Fruit fly (Drosophila melanogaster): ENCODE measurements around the gene Nrx-IV.
A peak's percentile ranks its signal among the peaks of the same experiment; 100 is the strongest.

The Nrx-IV gene

DNA sequence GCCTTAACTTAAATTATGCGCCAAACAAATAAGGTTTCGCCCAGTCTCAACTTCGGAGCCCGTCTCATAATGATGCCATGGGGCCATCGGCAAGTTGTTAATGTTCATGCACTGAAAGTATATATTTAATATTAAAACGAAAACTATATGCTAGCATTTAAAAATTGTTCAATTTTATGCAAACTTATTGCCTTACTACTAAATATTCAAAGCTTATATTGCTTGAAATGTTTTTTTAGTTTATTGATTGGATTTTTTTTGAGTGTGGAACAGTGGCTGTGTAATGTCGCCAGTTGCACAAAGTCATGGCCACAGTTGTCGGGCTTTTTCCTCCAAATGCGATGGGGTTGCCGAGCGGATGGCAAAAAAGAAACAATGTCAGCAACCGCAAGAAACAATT, 32.1 kb upstream of the Nrx-IV start (continued):
- TF ChIP-seq CG8319 (GFP tag; optimal IDR thresholded peaks at IDR 0.05) (peak; percentile 71), acj6 (GFP tag; optimal IDR thresholded peaks at IDR 0.05) (peak; percentile 82), Eip75B (GFP tag; optimal IDR thresholded peaks at IDR 0.05) (peak; percentile 85), Met (GFP tag; optimal IDR thresholded peaks at IDR 0.05) (peak; percentile 87), CG1621 (tag; optimal IDR thresholded peaks at IDR 0.05) (peak; percentile 75), CG4318 (GFP tag; optimal IDR thresholded peaks at IDR 0.05) (peak; percentile 58), CG3032 (tag; optimal IDR thresholded peaks at IDR 0.05) (peak; percentile 82), fd59A (GFP tag; optimal IDR thresholded peaks at IDR 0.05) (peak; percentile 66), pdm3 (GFP tag; optimal IDR thresholded peaks at IDR 0.05) (peak; percentile 82), ss (GFP tag; optimal IDR thresholded peaks at IDR 0.05) (peak; percentile 68 to 81), Ets96B (tag; optimal IDR thresholded peaks at IDR 0.05) (peak; percentile 86), vri (GFP tag; optimal IDR thresholded peaks at IDR 0.05) (peak; percentile 64), Hr38 (GFP tag; optimal IDR thresholded peaks at IDR 0.05) (no peak), CG8119 (GFP tag; IDR thresholded peaks at IDR 0.05) (peak; percentile 91), CG32006 (GFP tag; optimal IDR thresholded peaks at IDR 0.05) (peak; percentile 83)

DNA sequence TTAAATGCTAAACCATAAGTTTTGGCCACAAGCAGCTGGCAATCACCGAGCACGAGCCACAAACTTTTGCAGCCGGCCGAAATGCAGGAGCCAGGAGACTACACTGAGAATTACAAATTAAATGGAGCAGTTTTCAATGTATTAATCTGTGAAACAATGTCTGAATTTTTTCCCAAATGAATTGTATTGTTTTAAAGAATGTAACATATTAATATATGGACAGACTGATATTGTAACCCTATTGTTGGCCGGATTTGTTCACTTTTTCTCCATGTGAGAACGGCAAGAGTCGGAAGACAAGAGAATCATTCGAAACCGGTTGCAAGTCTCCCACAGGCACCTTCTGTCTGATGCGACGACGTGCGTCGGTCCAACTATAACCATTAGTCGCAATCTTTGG, 31.2 kb upstream of the Nrx-IV start:
- TF ChIP-seq CG11762 (GFP tag; optimal IDR thresholded peaks at IDR 0.05; ENCODE audit: insufficient read depth) (peak; percentile 77), CG32006 (GFP tag; optimal IDR thresholded peaks at IDR 0.05) (peak; percentile 72), CG6163 (GFP tag; IDR thresholded peaks at IDR 0.05) (peak; percentile 93), spab (GFP tag; optimal IDR thresholded peaks at IDR 0.05) (peak; percentile 82), fd59A (GFP tag; optimal IDR thresholded peaks at IDR 0.05) (peak; percentile 79), Sox15 (GFP tag; optimal IDR thresholded peaks at IDR 0.05) (peak; percentile 69), svp (GFP tag) (peak; percentile 97), CG8319 (GFP tag; optimal IDR thresholded peaks at IDR 0.05) (peak; percentile 72), CG4318 (GFP tag; optimal IDR thresholded peaks at IDR 0.05) (peak; percentile 17), CG8119 (GFP tag; IDR thresholded peaks at IDR 0.05) (peak; percentile 79; the same call in 2 of the 3 replicates), OdsH (GFP tag; optimal IDR thresholded peaks at IDR 0.05) (peak; percentile 85), acj6 (GFP tag; optimal IDR thresholded peaks at IDR 0.05) (peak; percentile 87), vri (GFP tag; optimal IDR thresholded peaks at IDR 0.05) (peak; percentile 89), CG6854 (GFP tag; optimal IDR thresholded peaks at IDR 0.05) (peak; percentile 88), CG10669 (GFP tag; optimal IDR thresholded peaks at IDR 0.05) (peak; percentile 86), fd85E (GFP tag; optimal IDR thresholded peaks at IDR 0.05) (peak; percentile 61), Hr38 (GFP tag; optimal IDR thresholded peaks at IDR 0.05) (no peak), Ets96B (tag; optimal IDR thresholded peaks at IDR 0.05) (peak; percentile 87), topi (GFP tag; optimal IDR thresholded peaks at IDR 0.05) (peak; percentile 94), CG6276 (GFP tag; optimal IDR thresholded peaks at IDR 0.05) (no peak), Gug (GFP tag; IDR thresholded peaks at IDR 0.05) (peak; percentile 67), CG34406 (GFP tag; optimal IDR thresholded peaks at IDR 0.05) (peak; percentile 85), Smox (GFP tag; optimal IDR thresholded peaks at IDR 0.05) (peak; percentile 92), CG7368 (GFP tag; optimal IDR thresholded peaks at IDR 0.05) (peak; percentile 81), esn (GFP tag; optimal IDR thresholded peaks at IDR 0.05) (peak; percentile 96), CG3032 (tag; optimal IDR thresholded peaks at IDR 0.05) (peak; percentile 89), Eip78C (GFP tag) (peak; percentile 98), Ets21C (GFP tag; optimal IDR thresholded peaks at IDR 0.05) (peak; percentile 85), cyc (GFP tag; optimal IDR thresholded peaks at IDR 0.05) (peak; percentile 93), CG10631 (GFP tag; optimal IDR thresholded peaks at IDR 0.05) (peak; percentile 92), Sox14 (GFP tag; optimal IDR thresholded peaks at IDR 0.05) (peak; percentile 93), CG11294 (GFP tag; IDR thresholded peaks at IDR 0.05) (0 out of 2 replicates have a peak, but pooled peaks have one; percentile 33), Hr4 (GFP tag; optimal IDR thresholded peaks at IDR 0.05) (peak; percentile 50), CG9139 (GFP tag; optimal IDR thresholded peaks at IDR 0.05) (peak; percentile 80), salr (GFP tag; optimal IDR thresholded peaks at IDR 0.05) (peak; percentile 74 to 79), pdm3 (GFP tag; optimal IDR thresholded peaks at IDR 0.05) (peak; percentile 86), net (GFP tag; optimal IDR thresholded peaks at IDR 0.05) (peak; percentile 81), achi (GFP tag; optimal IDR thresholded peaks at IDR 0.05) (peak; percentile 89), Lpt (GFP tag; optimal IDR thresholded peaks at IDR 0.05) (peak; percentile 76), dac (GFP tag; optimal IDR thresholded peaks at IDR 0.05) (peak; percentile 48), Eip75B (GFP tag; optimal IDR thresholded peaks at IDR 0.05) (peak; percentile 89), CG6808 (GFP tag; optimal IDR thresholded peaks at IDR 0.05) (peak; percentile 81), CG15336 (GFP tag; IDR thresholded peaks at IDR 0.05) (peak; percentile 74), Blimp-1 (GFP tag; optimal IDR thresholded peaks at IDR 0.05) (peak; percentile 79), CG8632 (GFP tag; optimal IDR thresholded peaks at IDR 0.05) (peak; percentile 81)
